Fruit fly (Drosophila melanogaster) whole organism, embryonic: ENCODE data around the gene betaGlu.
A peak's percentile ranks its signal among the peaks of the same experiment; 100 is the strongest.

Experiments
- Adf1 ChIP-seq: fragments of 200-800 bp; sonication (Bioruptor generic); IDR thresholded peaks from 2 replicates; pipeline ENCODE4 v1.3.6; 2022; ENCODE audit warnings: missing biosample characterization, missing genetic modification characterization
- Bdp1 ChIP-seq: fragments of 200-800 bp; sonication (Bioruptor generic); optimal IDR thresholded peaks from 3 replicates; lab custom pipeline; 2016; ENCODE audit warnings: missing biosample characterization, missing genetic modification characterization
- CG10147 ChIP-seq: fragments of 200-800 bp; sonication (Bioruptor generic); optimal IDR thresholded peaks from 2 replicates; lab custom pipeline; 2019; ENCODE audit warnings: missing biosample characterization, mild to moderate bottlenecking, missing genetic modification characterization, moderate library complexity
- CG10654 ChIP-seq: fragments of 200-800 bp; sonication (Bioruptor generic); optimal IDR thresholded peaks from 2 replicates; lab custom pipeline; 2016; ENCODE audit warnings: missing biosample characterization, missing genetic modification characterization
- CG10979 ChIP-seq: fragments of 200-800 bp; sonication (Bioruptor generic); optimal IDR thresholded peaks from 2 replicates; lab custom pipeline; 2018; ENCODE audit warnings: missing biosample characterization, mild to moderate bottlenecking, missing genetic modification characterization, moderate library complexity
- CG12942 ChIP-seq: fragments of 200-800 bp; sonication (Bioruptor generic); optimal IDR thresholded peaks from 3 replicates; lab custom pipeline; 2016; ENCODE audit warnings: missing biosample characterization, missing genetic modification characterization
- CG13123 ChIP-seq: fragments of 200-800 bp; sonication (Bioruptor generic); optimal IDR thresholded peaks from 2 replicates; lab custom pipeline; 2016; ENCODE audit warnings: missing biosample characterization, missing genetic modification characterization
- CG15514 ChIP-seq: fragments of 200-800 bp; sonication (Bioruptor generic); optimal IDR thresholded peaks from 3 replicates; lab custom pipeline; 2017; ENCODE audit warnings: missing biosample characterization, missing genetic modification characterization, mild to moderate bottlenecking, moderate library complexity, missing genetic modification reagents
- CG1602 ChIP-seq: fragments of 200-800 bp; sonication (Bioruptor generic); optimal IDR thresholded peaks from 3 replicates; lab custom pipeline; 2016; ENCODE audit warnings: missing biosample characterization, missing genetic modification characterization
- CG18764 ChIP-seq: fragments of 200-800 bp; sonication (Bioruptor generic); optimal IDR thresholded peaks from 3 replicates; lab custom pipeline; 2016; ENCODE audit warnings: missing biosample characterization, missing genetic modification characterization
- CG2678 ChIP-seq: fragments of 200-800 bp; sonication (Bioruptor generic); optimal IDR thresholded peaks from 3 replicates; lab custom pipeline; 2019; ENCODE audit warnings: missing biosample characterization, mild to moderate bottlenecking, missing genetic modification characterization, moderate library complexity
- CG32532 ChIP-seq: fragments of 200-800 bp; sonication (Bioruptor generic); IDR thresholded peaks from 2 replicates; pipeline ENCODE4 v1.3.6; 2022; ENCODE audit warnings: missing biosample characterization, missing genetic modification characterization
- CG3838 ChIP-seq: fragments of 200-800 bp; sonication (Bioruptor generic); optimal IDR thresholded peaks from 3 replicates; lab custom pipeline; 2016; ENCODE audit warnings: missing biosample characterization, missing genetic modification characterization
- CG3995 ChIP-seq: fragments of 200-800 bp; sonication (Bioruptor generic); optimal IDR thresholded peaks from 3 replicates; lab custom pipeline; 2016; ENCODE audit warnings: missing biosample characterization, missing genetic modification characterization
- CG6689 ChIP-seq: fragments of 200-800 bp; sonication (Bioruptor generic); IDR thresholded peaks from 2 replicates; pipeline ENCODE4 v1.3.6; 2022; ENCODE audit warnings: missing biosample characterization, missing genetic modification characterization
- CG6854 ChIP-seq: fragments of 200-800 bp; sonication (Bioruptor generic); optimal IDR thresholded peaks from 3 replicates; lab custom pipeline; 2017; ENCODE audit warnings: missing biosample characterization, mild to moderate bottlenecking, missing genetic modification characterization
- Dek ChIP-seq: fragments of 200-800 bp; sonication (Bioruptor generic); optimal IDR thresholded peaks from 3 replicates; lab custom pipeline; 2019; ENCODE audit warnings: missing biosample characterization, mild to moderate bottlenecking, missing genetic modification characterization, moderate library complexity
- E2f2 ChIP-seq: fragments of 200-800 bp; sonication (Bioruptor generic); IDR thresholded peaks from 2 replicates; pipeline ENCODE4 v1.3.6; 2022; ENCODE audit warnings: missing biosample characterization, missing genetic modification characterization
- Ets65A ChIP-seq: fragments of 200-800 bp; sonication (Bioruptor generic); peaks from one replicate; lab custom pipeline; 2016; ENCODE audit warnings: missing biosample characterization, missing genetic modification characterization
- Fer1 ChIP-seq: fragments of 200-800 bp; sonication (Bioruptor generic); optimal IDR thresholded peaks from 2 replicates; lab custom pipeline; 2017; ENCODE audit warnings: missing biosample characterization, mild to moderate bottlenecking, missing genetic modification characterization
- Fer2 ChIP-seq: fragments of 200-800 bp; sonication (Bioruptor generic); optimal IDR thresholded peaks from 2 replicates; lab custom pipeline; 2018; ENCODE audit warnings: missing biosample characterization, mild to moderate bottlenecking, missing genetic modification characterization, moderate library complexity
- H2.0 ChIP-seq: fragments of 200-800 bp; sonication (Bioruptor generic); IDR thresholded peaks from 2 replicates; pipeline ENCODE4 v1.3.6; 2022; ENCODE audit warnings: missing biosample characterization, missing genetic modification characterization
- Hr39 ChIP-seq: fragments of >200 bp; optimal IDR thresholded peaks from 2 replicates; lab custom pipeline; 2017
- Optix ChIP-seq: fragments of 200-800 bp; sonication (Bioruptor generic); IDR thresholded peaks from 3 replicates; pipeline ENCODE4 v1.3.6; 2022; ENCODE audit warnings: missing biosample characterization, missing genetic modification characterization
- PHDP ChIP-seq: fragments of 200-800 bp; sonication (Bioruptor generic); optimal IDR thresholded peaks from 3 replicates; lab custom pipeline; 2018; ENCODE audit warnings: missing biosample characterization, mild to moderate bottlenecking, missing genetic modification characterization, moderate library complexity
- Ssrp ChIP-seq: fragments of 200-800 bp; sonication (Bioruptor generic); optimal IDR thresholded peaks from 2 replicates; lab custom pipeline; 2018; ENCODE audit warnings: missing biosample characterization, mild to moderate bottlenecking, missing genetic modification characterization, moderate library complexity
- br ChIP-seq: fragments of >200 bp; optimal IDR thresholded peaks from 2 replicates; lab custom pipeline; 2017
- chm ChIP-seq: fragments of 200-800 bp; sonication (Bioruptor generic); IDR thresholded peaks from 2 replicates; pipeline ENCODE4 v1.3.6; 2022; ENCODE audit warnings: missing biosample characterization, missing genetic modification characterization
- chn ChIP-seq: fragments of 200-800 bp; sonication (Bioruptor generic); optimal IDR thresholded peaks from 2 replicates; lab custom pipeline; 2016; ENCODE audit warnings: missing biosample characterization, missing genetic modification characterization
- crp ChIP-seq, 2 experiments: fragments of 200-800 bp; sonication (Bioruptor generic); optimal IDR thresholded peaks; 2 replicates in 1 of 2; 3 replicates in 1 of 2; lab custom pipeline; 2017; ENCODE audit warnings: missing biosample characterization in 2 of 2, missing genetic modification characterization in 2 of 2, mild to moderate bottlenecking in 1 of 2, moderate library complexity in 1 of 2
- cwo ChIP-seq: fragments of 200-800 bp; sonication (Bioruptor generic); optimal IDR thresholded peaks from 3 replicates; lab custom pipeline; 2017; ENCODE audit warnings: missing biosample characterization, missing genetic modification characterization, mild to moderate bottlenecking, moderate library complexity, missing genetic modification reagents
- dpn ChIP-seq, 2 experiments: fragments of 200-800 bp; sonication (Bioruptor generic); optimal IDR thresholded peaks; 3 replicates each; lab custom pipeline; 2016; ENCODE audit warnings: missing biosample characterization in 2 of 2, missing genetic modification characterization in 2 of 2
- ftz-f1 ChIP-seq: fragments of 200-800 bp; sonication (Bioruptor generic); optimal IDR thresholded peaks from 2 replicates; lab custom pipeline; 2016; ENCODE audit warnings: missing biosample characterization, missing genetic modification characterization
- grau ChIP-seq: fragments of 200-800 bp; optimal IDR thresholded peaks from 3 replicates; lab custom pipeline; 2019; ENCODE audit warnings: missing biosample characterization, mild to moderate bottlenecking, missing genetic modification characterization, moderate library complexity
- grn ChIP-seq: fragments of 200-800 bp; sonication (Bioruptor generic); optimal IDR thresholded peaks from 3 replicates; lab custom pipeline; 2017; ENCODE audit warnings: missing biosample characterization, missing genetic modification characterization
- inv ChIP-seq: fragments of 200-800 bp; sonication (Bioruptor generic); IDR thresholded peaks from 2 replicates; pipeline ENCODE4 v1.3.6; 2022; ENCODE audit warnings: missing biosample characterization, missing genetic modification characterization; ENCODE audit not compliant: partially characterized antibody
- jigr1 ChIP-seq: fragments of 200-800 bp; sonication (Bioruptor generic); IDR thresholded peaks from 3 replicates; pipeline ENCODE4 v1.3.6; 2022; ENCODE audit warnings: missing biosample characterization, missing genetic modification characterization
- knrl ChIP-seq: fragments of 200-800 bp; sonication (Bioruptor generic); IDR thresholded peaks from 3 replicates; pipeline ENCODE4 v1.3.6; 2022; ENCODE audit warnings: missing biosample characterization, missing genetic modification characterization; ENCODE audit not compliant: partially characterized antibody
- lilli ChIP-seq: fragments of 200-800 bp; sonication (Bioruptor generic); optimal IDR thresholded peaks from 3 replicates; lab custom pipeline; 2016; ENCODE audit warnings: missing biosample characterization, missing genetic modification characterization
- pum ChIP-seq: fragments of 200-800 bp; sonication (Bioruptor generic); optimal IDR thresholded peaks from 2 replicates; lab custom pipeline; 2016; ENCODE audit warnings: missing biosample characterization, missing genetic modification characterization
- repo ChIP-seq: fragments of 200-800 bp; sonication (Bioruptor generic); optimal IDR thresholded peaks from 2 replicates; lab custom pipeline; 2016; ENCODE audit warnings: missing biosample characterization, missing genetic modification characterization
- salm ChIP-seq: fragments of 200-800 bp; sonication (Bioruptor generic); optimal IDR thresholded peaks from 2 replicates; lab custom pipeline; 2018; ENCODE audit warnings: missing biosample characterization, mild to moderate bottlenecking, missing genetic modification characterization
- sd ChIP-seq: fragments of 200-800 bp; sonication (Bioruptor generic); optimal IDR thresholded peaks from 3 replicates; lab custom pipeline; 2018; ENCODE audit warnings: missing biosample characterization, mild to moderate bottlenecking, missing genetic modification characterization, moderate library complexity
- sens-2 ChIP-seq: fragments of 200-800 bp; sonication (Bioruptor generic); IDR thresholded peaks from 2 replicates; pipeline ENCODE4 v1.3.6; 2022; ENCODE audit warnings: missing biosample characterization, missing genetic modification characterization
- seq ChIP-seq: fragments of 200-800 bp; sonication (Bioruptor generic); IDR thresholded peaks from 2 replicates; pipeline ENCODE4 v1.3.6; 2022; ENCODE audit warnings: missing biosample characterization, missing genetic modification characterization
- sug ChIP-seq: fragments of 200-800 bp; optimal IDR thresholded peaks from 2 replicates; lab custom pipeline; 2019; ENCODE audit warnings: missing biosample characterization, mild to moderate bottlenecking, missing genetic modification characterization, moderate library complexity
- tll ChIP-seq, 2 experiments: fragments of 200-800 bp in 1 of 2; fragments of >200 bp in 1 of 2; sonication (Bioruptor generic) in 1 of 2; optimal IDR thresholded peaks; 2 replicates each; lab custom pipeline; 2017 to 2019; ENCODE audit warnings: missing biosample characterization in 2 of 2, missing genetic modification characterization in 2 of 2, mild to moderate bottlenecking in 1 of 2, moderate library complexity in 1 of 2
- trem ChIP-seq: fragments of 200-800 bp; optimal IDR thresholded peaks from 3 replicates; lab custom pipeline; 2019; ENCODE audit warnings: missing biosample characterization, mild to moderate bottlenecking, missing genetic modification characterization, moderate library complexity
- unc-4 ChIP-seq: fragments of 200-800 bp; sonication (Bioruptor generic); IDR thresholded peaks from 2 replicates; pipeline ENCODE4 v1.3.6; 2022; ENCODE audit warnings: missing biosample characterization, missing genetic modification characterization; ENCODE audit not compliant: partially characterized antibody
- wdn ChIP-seq: fragments of 200-800 bp; sonication (Bioruptor generic); IDR thresholded peaks from 2 replicates; pipeline ENCODE4 v1.3.6; 2022; ENCODE audit warnings: missing biosample characterization, missing genetic modification characterization

betaGlu gene

dm6 chr3R:31771790-31772576 lies at the start of gene betaGlu, which contains the start of gene sip3 (continued):
- TF ChIP-seq Dek (tag; lab: Kevin White, UChicago) (peak; percentile 27), chn (peak; percentile 13), E2f2 (GFP tag; lab: Robert Waterston, UW) (peak; percentile 50; the same call in 1 of the 2 replicates), CG3995 (peak; percentile 87), CG2678 (tag; lab: Kevin White, UChicago) (no peak), Adf1 (GFP tag; lab: Robert Waterston, UW) (no peak), br (lab: Kevin White, UChicago) (no peak), pum (GFP tag; lab: Kevin White, UChicago) (no peak), Fer2 (tag; lab: Kevin White, UChicago) (no peak), CG10979 (tag; lab: Kevin White, UChicago) (no peak), grau (tag; lab: Kevin White, UChicago) (peak; percentile 25), trem (tag; lab: Kevin White, UChicago) (peak; percentile 74), repo (GFP tag; lab: Kevin White, UChicago) (no peak), CG1602 (GFP tag; lab: Kevin White, UChicago) (peak; percentile 11), CG12942 (no peak), Ssrp (tag; lab: Kevin White, UChicago) (no peak), CG18764 (GFP tag; lab: Kevin White, UChicago) (peak; percentile 11), CG3838 (GFP tag; lab: Kevin White, UChicago) (no peak), PHDP (tag; lab: Kevin White, UChicago) (peak; percentile 3), inv (GFP tag; lab: Robert Waterston, UW) (peak; percentile 94), Optix (no peak), Fer1 (GFP tag; lab: Kevin White, UChicago) (no peak), salm (tag; lab: Kevin White, UChicago) (no peak), CG13123 (GFP tag; lab: Kevin White, UChicago) (peak; percentile 0), seq (GFP tag; lab: Robert Waterston, UW) (no peak; the same call in 1 of the 2 replicates), Hr39 (lab: Kevin White, UChicago) (no peak), dpn (GFP tag; optimal IDR thresholded peaks at IDR 0.05; lab: Kevin White, UChicago) (peak; percentile 2 to 21), CG10654 (GFP tag; lab: Kevin White, UChicago) (no peak), CG15514 (GFP tag; lab: Kevin White, UChicago) (peak; percentile 94), sens-2 (no peak), crp (GFP tag; optimal IDR thresholded peaks at IDR 0.05; lab: Kevin White, UChicago) (peak in 1 of 2 experiments; percentile 48), tll (GFP tag; optimal IDR thresholded peaks at IDR 0.05; lab: Kevin White, UChicago) (no peak), wdn (GFP tag; lab: Robert Waterston, UW) (no peak), grn (GFP tag; lab: Kevin White, UChicago) (peak; percentile 22), ftz-f1 (GFP tag; lab: Kevin White, UChicago) (peak; percentile 8), jigr1 (peak; percentile 35; the same call in 1 of the 3 replicates), Ets65A (peak; percentile 64), sug (tag; lab: Kevin White, UChicago) (peak; percentile 20), H2.0 (no peak), Bdp1 (GFP tag; lab: Kevin White, UChicago) (no peak), CG6854 (GFP tag; lab: Kevin White, UChicago) (no peak), lilli (GFP tag; lab: Kevin White, UChicago) (peak; percentile 61), unc-4 (GFP tag; lab: Robert Waterston, UW) (peak; percentile 89), CG10147 (GFP tag; lab: Kevin White, UChicago) (no peak), CG32532 (GFP tag; lab: Robert Waterston, UW) (no peak), sd (tag; lab: Kevin White, UChicago) (no peak), chm (GFP tag; lab: Robert Waterston, UW) (no peak), cwo (GFP tag; lab: Kevin White, UChicago) (no peak), CG6689 (no peak), knrl (peak; percentile 93)
